Worm (Caenorhabditis elegans) whole organism, L4/young adult: ENCODE results near the gene C06A12.19.

Source experiments
- W03F9.2 ChIP-seq: fragments of 150-350 bp; optimal IDR thresholded peaks from 2 replicates; lab custom pipeline; 2014; ENCODE audit warnings: missing biosample characterization, missing genetic modification characterization
- dao-5 ChIP-seq: sonication (generic microtip); optimal IDR thresholded peaks from 2 replicates; lab custom pipeline; 2016; ENCODE audit warnings: missing genotype, missing genetic modification characterization, moderate library complexity, missing compliant biosample characterization
- him-1 ChIP-seq: sonication (generic microtip); optimal IDR thresholded peaks from 2 replicates; lab custom pipeline; 2016; ENCODE audit warnings: missing genotype, missing genetic modification reagents, missing genetic modification characterization, missing compliant biosample characterization

DNA sequence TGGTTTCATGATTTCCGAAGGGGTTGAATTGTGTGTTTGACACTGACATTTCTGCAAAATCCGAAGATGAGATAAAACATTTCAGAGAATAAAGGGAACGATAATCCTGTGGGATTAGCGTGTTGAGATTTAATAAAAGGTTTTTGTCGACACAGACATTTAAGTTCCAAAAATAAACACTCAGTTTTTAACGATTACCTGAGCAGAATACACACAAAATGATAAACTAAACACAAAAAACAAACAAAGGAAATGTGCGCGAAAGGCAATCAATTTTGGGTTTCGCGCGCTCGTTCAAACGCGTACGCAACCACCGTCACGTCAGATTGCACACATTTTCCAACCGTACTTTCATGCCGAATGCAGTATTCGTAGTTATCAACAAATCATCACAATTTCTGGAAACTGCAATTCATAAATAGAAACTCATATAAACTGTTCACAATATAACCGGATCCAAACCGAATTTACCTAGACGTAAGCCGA is 21.4 kb upstream of the C06A12.19 start, which contains the start of gene rif-1.1:
- TF ChIP-seq him-1 (tag; lab: Kevin White, UChicago) (no peak), W03F9.2 (tag; lab: Kevin White, UChicago) (no peak), dao-5 (tag; lab: Kevin White, UChicago) (no peak)
